Fruit fly (Drosophila melanogaster) whole organism, embryonic: Measurements from ENCODE around the gene Nse1.

ENCODE experiments used
- Aef1 ChIP-seq: fragments of 200-800 bp; sonication (Bioruptor generic); IDR thresholded peaks from 3 replicates; pipeline ENCODE4 v1.3.6; 2022; ENCODE audit warnings: missing biosample characterization, missing genetic modification characterization
- B-H1 ChIP-seq: fragments of 200-800 bp; sonication (Bioruptor generic); IDR thresholded peaks from 3 replicates; pipeline ENCODE4 v1.3.6; 2022; ENCODE audit warnings: missing biosample characterization, missing genetic modification characterization
- Blimp-1 ChIP-seq: fragments of 200-800 bp; sonication (Bioruptor generic); optimal IDR thresholded peaks from 3 replicates; lab custom pipeline; 2018; ENCODE audit warnings: missing biosample characterization, missing genetic modification characterization, mild to moderate bottlenecking, moderate library complexity, missing genetic modification reagents
- C15 ChIP-seq: fragments of 200-800 bp; sonication (Bioruptor generic); IDR thresholded peaks from 3 replicates; pipeline ENCODE4 v1.3.6; 2022; ENCODE audit warnings: missing biosample characterization, missing genetic modification characterization
- CG12155 ChIP-seq: fragments of 200-800 bp; sonication (Bioruptor generic); optimal IDR thresholded peaks from 3 replicates; lab custom pipeline; 2016; ENCODE audit warnings: missing biosample characterization, missing genetic modification characterization
- CG12769 ChIP-seq: fragments of 200-800 bp; sonication (Bioruptor generic); optimal IDR thresholded peaks from 2 replicates; lab custom pipeline; 2019; ENCODE audit warnings: missing biosample characterization, mild to moderate bottlenecking, missing genetic modification characterization, moderate library complexity
- CG13123 ChIP-seq: fragments of 200-800 bp; sonication (Bioruptor generic); optimal IDR thresholded peaks from 2 replicates; lab custom pipeline; 2016; ENCODE audit warnings: missing biosample characterization, missing genetic modification characterization
- CG13624 ChIP-seq: fragments of 200-800 bp; sonication (Bioruptor generic); optimal IDR thresholded peaks from 2 replicates; lab custom pipeline; 2016; ENCODE audit warnings: missing biosample characterization, missing genetic modification characterization
- CG15514 ChIP-seq: fragments of 200-800 bp; sonication (Bioruptor generic); optimal IDR thresholded peaks from 3 replicates; lab custom pipeline; 2017; ENCODE audit warnings: missing biosample characterization, missing genetic modification characterization, mild to moderate bottlenecking, moderate library complexity, missing genetic modification reagents
- CG17802 ChIP-seq: fragments of 200-800 bp; sonication (Bioruptor generic); optimal IDR thresholded peaks from 2 replicates; lab custom pipeline; 2018; ENCODE audit warnings: missing biosample characterization, mild to moderate bottlenecking, missing genetic modification characterization, moderate library complexity
- CG17912 ChIP-seq: fragments of 200-800 bp; sonication (Bioruptor generic); optimal IDR thresholded peaks from 2 replicates; lab custom pipeline; 2018; ENCODE audit warnings: missing biosample characterization, mild to moderate bottlenecking, missing genetic modification characterization
- CG1792 ChIP-seq: fragments of 200-800 bp; sonication (Bioruptor generic); optimal IDR thresholded peaks from 2 replicates; lab custom pipeline; 2016; ENCODE audit warnings: missing biosample characterization, missing genetic modification characterization
- CG18619 ChIP-seq: fragments of 200-800 bp; sonication (Bioruptor generic); optimal IDR thresholded peaks from 3 replicates; lab custom pipeline; 2017; ENCODE audit warnings: missing biosample characterization, mild to moderate bottlenecking, missing genetic modification characterization
- CG2889 ChIP-seq: fragments of 200-800 bp; sonication (Bioruptor generic); IDR thresholded peaks from 3 replicates; pipeline ENCODE4 v1.3.6; 2022; ENCODE audit warnings: missing biosample characterization, missing genetic modification characterization
- CG31224 ChIP-seq: fragments of 200-800 bp; sonication (Bioruptor generic); IDR thresholded peaks from 2 replicates; pipeline ENCODE4 v1.3.6; 2022; ENCODE audit warnings: missing biosample characterization, missing genetic modification characterization
- CG32532 ChIP-seq: fragments of 200-800 bp; sonication (Bioruptor generic); IDR thresholded peaks from 2 replicates; pipeline ENCODE4 v1.3.6; 2022; ENCODE audit warnings: missing biosample characterization, missing genetic modification characterization
- CG4854 ChIP-seq: fragments of 200-800 bp; sonication (Bioruptor generic); optimal IDR thresholded peaks from 2 replicates; lab custom pipeline; 2016; ENCODE audit warnings: missing biosample characterization, missing genetic modification characterization, inconsistent platforms
- CG7745 ChIP-seq: fragments of 200-800 bp; sonication (Bioruptor generic); optimal IDR thresholded peaks from 2 replicates; lab custom pipeline; 2018; ENCODE audit warnings: missing biosample characterization, mild to moderate bottlenecking, missing genetic modification characterization, moderate library complexity
- CG8290 ChIP-seq, 3 experiments: fragments of 200-800 bp; sonication (Bioruptor generic); optimal IDR thresholded peaks; 2 replicates each; lab custom pipeline; 2016 to 2019; ENCODE audit warnings: missing biosample characterization in 3 of 3, missing genetic modification characterization in 3 of 3, mild to moderate bottlenecking in 2 of 3, moderate library complexity in 1 of 3
- CG8359 ChIP-seq: fragments of 200-800 bp; sonication (Bioruptor generic); optimal IDR thresholded peaks from 2 replicates; lab custom pipeline; 2017; ENCODE audit warnings: missing biosample characterization, mild to moderate bottlenecking, missing genetic modification characterization, borderline replicate concordance
- CG8478 ChIP-seq: fragments of >200 bp; optimal IDR thresholded peaks from 2 replicates; lab custom pipeline; 2018
- CG9797 ChIP-seq: fragments of 200-800 bp; sonication (Bioruptor generic); optimal IDR thresholded peaks from 3 replicates; lab custom pipeline; 2018; ENCODE audit warnings: missing biosample characterization, mild to moderate bottlenecking, missing genetic modification characterization
- Dfd ChIP-seq, 2 experiments: fragments of >200 bp; optimal IDR thresholded peaks; 2 replicates each; lab custom pipeline; 2017; ENCODE audit warnings: missing biosample characterization in 2 of 2, missing genetic modification characterization in 2 of 2
- Dip2 ChIP-seq: fragments of 200-800 bp; sonication (Bioruptor generic); IDR thresholded peaks from 2 replicates; pipeline ENCODE4 v1.3.6; 2022; ENCODE audit warnings: missing biosample characterization, missing genetic modification characterization
- E2f1 ChIP-seq: fragments of 200-800 bp; sonication (Bioruptor generic); IDR thresholded peaks from 2 replicates; pipeline ENCODE4 v1.3.6; 2022; ENCODE audit warnings: missing biosample characterization, missing genetic modification characterization
- Fer3 ChIP-seq: fragments of 200-800 bp; sonication (Bioruptor generic); optimal IDR thresholded peaks from 2 replicates; lab custom pipeline; 2018; ENCODE audit warnings: missing biosample characterization, mild to moderate bottlenecking, missing genetic modification characterization, moderate library complexity
- GATAe ChIP-seq: fragments of 200-800 bp; sonication (Bioruptor generic); conservative IDR thresholded peaks from 2 replicates; pipeline ENCODE4 v1.3.6; 2022; ENCODE audit warnings: missing biosample characterization, missing genetic modification characterization
- HLHmδ ChIP-seq: fragments of 200-800 bp; sonication (Bioruptor generic); optimal IDR thresholded peaks from 2 replicates; lab custom pipeline; 2018; ENCODE audit warnings: missing biosample characterization, mild to moderate bottlenecking, missing genetic modification characterization, moderate library complexity
- Hey ChIP-seq: fragments of 200-800 bp; sonication (Bioruptor generic); optimal IDR thresholded peaks from 3 replicates; lab custom pipeline; 2018; ENCODE audit warnings: missing biosample characterization, mild to moderate bottlenecking, missing genetic modification characterization
- Hr3 ChIP-seq: fragments of 200-800 bp; sonication (Bioruptor generic); optimal IDR thresholded peaks from 3 replicates; lab custom pipeline; 2016; ENCODE audit warnings: missing biosample characterization, missing genetic modification characterization
- Hr78 ChIP-seq, 2 experiments: fragments of 200-800 bp in 1 of 2; fragments of >200 bp in 1 of 2; sonication (Bioruptor generic) in 1 of 2; optimal IDR thresholded peaks; 2 replicates each; lab custom pipeline; 2017 to 2019; ENCODE audit warnings: missing biosample characterization in 2 of 2, missing genetic modification characterization in 2 of 2, mild to moderate bottlenecking in 1 of 2, moderate library complexity in 1 of 2
- Jarid2 ChIP-seq: fragments of 200-800 bp; sonication (Bioruptor generic); optimal IDR thresholded peaks from 3 replicates; lab custom pipeline; 2017; ENCODE audit warnings: mild to moderate bottlenecking, missing biosample characterization, missing genetic modification reagents, missing genetic modification characterization
- Kr ChIP-seq: fragments of 200-800 bp; sonication (Bioruptor generic); optimal IDR thresholded peaks from 2 replicates; lab custom pipeline; 2017; ENCODE audit warnings: missing biosample characterization, mild to moderate bottlenecking, missing genetic modification characterization
- Max ChIP-seq: fragments of 200-800 bp; sonication (Bioruptor generic); optimal IDR thresholded peaks from 2 replicates; lab custom pipeline; 2016; ENCODE audit warnings: missing biosample characterization, mild to moderate bottlenecking, missing genetic modification characterization
- Meics ChIP-seq: fragments of 200-800 bp; sonication (Bioruptor generic); optimal IDR thresholded peaks from 2 replicates; lab custom pipeline; 2017; ENCODE audit warnings: missing biosample characterization, mild to moderate bottlenecking, missing genetic modification characterization
- br ChIP-seq: fragments of >200 bp; optimal IDR thresholded peaks from 2 replicates; lab custom pipeline; 2017
- bsh ChIP-seq, 2 experiments: fragments of 200-800 bp; sonication (Bioruptor generic); optimal IDR thresholded peaks; 2 replicates each; lab custom pipeline; 2017 to 2018; ENCODE audit warnings: mild to moderate bottlenecking in 2 of 2, missing biosample characterization in 2 of 2, missing genetic modification characterization in 2 of 2, moderate library complexity in 1 of 2
- btn ChIP-seq: fragments of 200-800 bp; sonication (Bioruptor generic); optimal IDR thresholded peaks from 2 replicates; lab custom pipeline; 2016; ENCODE audit warnings: missing biosample characterization, missing genetic modification characterization
- dimm ChIP-seq: fragments of 200-800 bp; sonication (Bioruptor generic); IDR thresholded peaks from 2 replicates; pipeline ENCODE4 v1.3.6; 2022; ENCODE audit warnings: missing biosample characterization, missing genetic modification characterization
- ems ChIP-seq: fragments of 200-800 bp; sonication (Bioruptor generic); optimal IDR thresholded peaks from 3 replicates; lab custom pipeline; 2016; ENCODE audit warnings: missing biosample characterization, missing genetic modification characterization
- esg ChIP-seq: fragments of 200-800 bp; sonication (Bioruptor generic); conservative IDR thresholded peaks from 2 replicates; pipeline ENCODE4 v1.3.6; 2022; ENCODE audit warnings: missing biosample characterization, missing genetic modification characterization
- fd102C ChIP-seq: fragments of 200-800 bp; sonication (Bioruptor generic); optimal IDR thresholded peaks from 2 replicates; lab custom pipeline; 2018; ENCODE audit warnings: missing biosample characterization, mild to moderate bottlenecking, missing genetic modification characterization, moderate library complexity
- fu2 ChIP-seq: fragments of 200-800 bp; sonication (Bioruptor generic); optimal IDR thresholded peaks from 2 replicates; lab custom pipeline; 2016; ENCODE audit warnings: missing biosample characterization, missing genetic modification characterization
- gem ChIP-seq: fragments of 200-800 bp; sonication (Bioruptor generic); optimal IDR thresholded peaks from 2 replicates; lab custom pipeline; 2019; ENCODE audit warnings: missing biosample characterization, mild to moderate bottlenecking, missing genetic modification characterization, moderate library complexity
- grau ChIP-seq: fragments of 200-800 bp; optimal IDR thresholded peaks from 3 replicates; lab custom pipeline; 2019; ENCODE audit warnings: missing biosample characterization, mild to moderate bottlenecking, missing genetic modification characterization, moderate library complexity
- gsb-n ChIP-seq: fragments of 200-800 bp; sonication (Bioruptor generic); optimal IDR thresholded peaks from 3 replicates; lab custom pipeline; 2018; ENCODE audit warnings: missing biosample characterization, mild to moderate bottlenecking, missing genetic modification characterization
- insv ChIP-seq, 2 experiments: fragments of 200-800 bp; sonication (Bioruptor generic); optimal IDR thresholded peaks; 3 replicates each; lab custom pipeline; 2016 to 2018; ENCODE audit warnings: missing biosample characterization in 2 of 2, missing genetic modification characterization in 2 of 2
- run ChIP-seq: fragments of 200-800 bp; sonication (Bioruptor generic); optimal IDR thresholded peaks from 3 replicates; lab custom pipeline; 2018; ENCODE audit warnings: missing biosample characterization, mild to moderate bottlenecking, missing genetic modification characterization
- so ChIP-seq: fragments of 200-800 bp; sonication (Bioruptor generic); IDR thresholded peaks from 3 replicates; pipeline ENCODE4 v1.3.6; 2022; ENCODE audit warnings: missing biosample characterization, missing genetic modification characterization
- twi ChIP-seq: fragments of 200-800 bp; optimal IDR thresholded peaks from 2 replicates; lab custom pipeline; 2019; ENCODE audit warnings: missing biosample characterization, mild to moderate bottlenecking, missing genetic modification characterization, moderate library complexity

The Nse1 gene

DNA sequence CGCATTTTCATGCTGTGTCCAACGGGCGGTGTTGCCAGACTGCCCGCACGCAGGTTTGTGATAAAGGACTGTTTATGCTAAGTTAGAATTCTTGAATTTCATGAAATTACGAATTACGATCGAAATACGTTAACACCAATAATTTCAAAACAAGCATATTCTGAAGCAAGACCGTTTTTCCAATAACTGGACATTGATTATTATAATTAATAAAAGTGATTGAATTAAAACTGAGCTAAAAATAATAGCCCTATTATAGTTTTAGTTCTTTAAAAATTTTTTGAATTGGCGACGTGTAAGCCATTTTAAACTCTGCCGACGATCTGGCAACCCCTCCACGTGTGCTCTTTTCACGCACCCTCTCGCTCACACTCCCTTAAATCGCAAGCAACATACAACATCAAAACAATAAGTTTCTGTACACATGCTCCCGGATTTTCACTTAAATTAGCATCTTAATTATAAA, 29.2 kb downstream of the Nse1 start (continued):
- TF ChIP-seq Meics: peak; percentile 97
- peak; percentile 29 for TF ChIP-seq btn (GFP tag; lab: Kevin White, UChicago)
- peak in 1 of 2 experiments; percentile 51 for TF ChIP-seq Dfd (GFP tag; optimal IDR thresholded peaks at IDR 0.05; lab: Kevin White, UChicago)
- peak; percentile 77 for TF ChIP-seq Jarid2 (GFP tag; lab: Kevin White, UChicago)
- TF ChIP-seq ems (GFP tag; lab: Kevin White, UChicago): peak; percentile 88
- no peak for TF ChIP-seq Hey (tag; lab: Kevin White, UChicago)
- peak; percentile 90 for TF ChIP-seq Aef1 (GFP tag; lab: Robert Waterston, UW)
- TF ChIP-seq GATAe (GFP tag; lab: Robert Waterston, UW): peak; percentile 86
- TF ChIP-seq CG18619 (GFP tag; lab: Kevin White, UChicago): peak; percentile 95
- peak; percentile 72 for TF ChIP-seq dimm (GFP tag; lab: Robert Waterston, UW)
- TF ChIP-seq twi (tag; lab: Kevin White, UChicago): peak; percentile 92
- no peak for TF ChIP-seq br (lab: Kevin White, UChicago)
- TF ChIP-seq Dip2 (GFP tag; lab: Robert Waterston, UW): peak; percentile 46; the same call in 1 of the 2 replicates
- peak; percentile 98 for TF ChIP-seq Max
- no peak for TF ChIP-seq CG7745 (tag; lab: Kevin White, UChicago)
- peak; percentile 83 for TF ChIP-seq CG1792
- TF ChIP-seq CG13624 (GFP tag; lab: Kevin White, UChicago): peak; percentile 90
- TF ChIP-seq Fer3 (tag; lab: Kevin White, UChicago): peak; percentile 95
- TF ChIP-seq CG32532 (GFP tag; lab: Robert Waterston, UW): peak; percentile 95
- peak; percentile 77 to 92 for TF ChIP-seq bsh (GFP tag; optimal IDR thresholded peaks at IDR 0.05; lab: Kevin White, UChicago)
- TF ChIP-seq CG12155: peak; percentile 95
- TF ChIP-seq Blimp-1 (GFP tag; lab: Kevin White, UChicago): peak; percentile 91
- peak; percentile 90 for TF ChIP-seq CG4854 (GFP tag; lab: Kevin White, UChicago)
- TF ChIP-seq run: peak; percentile 93
- TF ChIP-seq E2f1 (GFP tag; lab: Robert Waterston, UW): peak; percentile 91
- TF ChIP-seq C15: peak; percentile 78; the same call in 2 of the 3 replicates
- TF ChIP-seq so (GFP tag; lab: Robert Waterston, UW): peak; percentile 92
- peak; percentile 83 for TF ChIP-seq CG13123
- TF ChIP-seq Kr (GFP tag; lab: Kevin White, UChicago): peak; percentile 4
- TF ChIP-seq gem (tag; lab: Kevin White, UChicago): peak; percentile 98
- TF ChIP-seq CG31224: peak; percentile 88
- TF ChIP-seq CG17802: peak; percentile 91
- TF ChIP-seq gsb-n: peak; percentile 83
- TF ChIP-seq insv (GFP tag; optimal IDR thresholded peaks at IDR 0.05; lab: Kevin White, UChicago): peak; percentile 10 to 80
- peak; percentile 90 for TF ChIP-seq CG15514 (GFP tag; lab: Kevin White, UChicago)
- peak; percentile 68 for TF ChIP-seq CG17912
- peak in 1 of 2 experiments; percentile 75 for TF ChIP-seq Hr78 (GFP tag; optimal IDR thresholded peaks at IDR 0.05; lab: Kevin White, UChicago)
- TF ChIP-seq CG9797: peak; percentile 35
- TF ChIP-seq CG8478 (lab: Kevin White, UChicago): no peak
- peak; percentile 85 for TF ChIP-seq CG8359 (GFP tag; lab: Kevin White, UChicago)
- peak; percentile 96 for TF ChIP-seq grau
- TF ChIP-seq CG12769: peak; percentile 93
- peak; percentile 91 for TF ChIP-seq fu2 (GFP tag; lab: Kevin White, UChicago)
- TF ChIP-seq CG2889 (GFP tag; lab: Robert Waterston, UW): peak; percentile 89
- peak; percentile 15 for TF ChIP-seq fd102C (GFP tag; lab: Kevin White, UChicago)
- no peak for TF ChIP-seq HLHmδ
- peak; percentile 96 for TF ChIP-seq Hr3 (GFP tag; lab: Kevin White, UChicago)
- TF ChIP-seq esg (GFP tag; lab: Robert Waterston, UW): peak; percentile 94
- TF ChIP-seq CG8290 (GFP tag; optimal IDR thresholded peaks at IDR 0.05; lab: Kevin White, UChicago): peak; percentile 89
- TF ChIP-seq CG8290 (tag; optimal IDR thresholded peaks at IDR 0.05; lab: Kevin White, UChicago): peak; percentile 88 to 92
- TF ChIP-seq B-H1 (GFP tag; lab: Robert Waterston, UW): peak; percentile 89
